Fruit fly (Drosophila melanogaster): Measurements from ENCODE around the gene ArgRS.

ArgRS gene

dm6 chrX:15866799-15867412 is 23.0 kb upstream of the ArgRS start (continued):
- TF ChIP-seq CG8765 (GFP tag; IDR thresholded peaks at IDR 0.05) (no peak), tna (GFP tag; IDR thresholded peaks at IDR 0.05; ENCODE audit: partially characterized antibody) (no peak), CG14860 (GFP tag; IDR thresholded peaks at IDR 0.05; ENCODE audit: partially characterized antibody) (no peak), hkb (optimal IDR thresholded peaks at IDR 0.05) (no peak), hkb (GFP tag; IDR thresholded peaks at IDR 0.05) (no peak), E2f2 (GFP tag; IDR thresholded peaks at IDR 0.05) (peak; percentile 82), Dp (GFP tag; optimal IDR thresholded peaks at IDR 0.05) (peak; percentile 74), stwl (tag; optimal IDR thresholded peaks at IDR 0.05) (peak; percentile 48), Bgb (GFP tag; IDR thresholded peaks at IDR 0.05; ENCODE audit: partially characterized antibody) (no peak; the same call in 1 of the 2 replicates), Ets97D (GFP tag; optimal IDR thresholded peaks at IDR 0.05) (peak; percentile 35), crol (GFP tag; IDR thresholded peaks at IDR 0.05) (no peak), CG34422 (GFP tag; IDR thresholded peaks at IDR 0.05) (no peak), CG2712 (tag; optimal IDR thresholded peaks at IDR 0.05) (peak; percentile 14), BEAF-32 (GFP tag; optimal IDR thresholded peaks at IDR 0.05) (peak; percentile 54), D (optimal IDR thresholded peaks at IDR 0.05) (no peak), D (GFP tag; optimal IDR thresholded peaks at IDR 0.05) (no peak), trem (tag; optimal IDR thresholded peaks at IDR 0.05) (peak; percentile 4), phol (tag; optimal IDR thresholded peaks at IDR 0.05) (no peak), CG2116 (GFP tag; optimal IDR thresholded peaks at IDR 0.05) (peak; percentile 97), CG4282 (GFP tag; optimal IDR thresholded peaks at IDR 0.05) (no peak), Xbp1 (GFP tag; optimal IDR thresholded peaks at IDR 0.05) (no peak), CG30020 (tag; optimal IDR thresholded peaks at IDR 0.05) (peak; percentile 62), CG2120 (GFP tag; optimal IDR thresholded peaks at IDR 0.05) (no peak), Meics (GFP tag; optimal IDR thresholded peaks at IDR 0.05) (no peak), CG11723 (GFP tag; optimal IDR thresholded peaks at IDR 0.05) (no peak), CG10431 (GFP tag; optimal IDR thresholded peaks at IDR 0.05) (no peak), ara (GFP tag; IDR thresholded peaks at IDR 0.05) (no peak), grn (GFP tag; optimal IDR thresholded peaks at IDR 0.05) (no peak), Myb (GFP tag; optimal IDR thresholded peaks at IDR 0.05) (no peak), kah (GFP tag; optimal IDR thresholded peaks at IDR 0.05) (no peak), Scr (GFP tag; IDR thresholded peaks at IDR 0.05; ENCODE audit: partially characterized antibody) (peak; percentile 50), Sry-δ (GFP tag; optimal IDR thresholded peaks at IDR 0.05) (peak; percentile 32), CG2199 (GFP tag; IDR thresholded peaks at IDR 0.05) (no peak), onecut (GFP tag; IDR thresholded peaks at IDR 0.05) (peak; percentile 8; the same call in 1 of the 2 replicates), CG12659 (GFP tag; optimal IDR thresholded peaks at IDR 0.05) (no peak), Dll (GFP tag; IDR thresholded peaks at IDR 0.05; ENCODE audit: partially characterized antibody) (peak; percentile 47; the same call in 2 of the 4 replicates), Sry-β (GFP tag; optimal IDR thresholded peaks at IDR 0.05) (no peak), nerfin-1 (tag; optimal IDR thresholded peaks at IDR 0.05) (no peak), sr (GFP tag; IDR thresholded peaks at IDR 0.05) (no peak), Chrac-16 (GFP tag; optimal IDR thresholded peaks at IDR 0.05) (no peak), toy (GFP tag; IDR thresholded peaks at IDR 0.05) (no peak), CG6683 (GFP tag; optimal IDR thresholded peaks at IDR 0.05) (no peak), Eip74EF (GFP tag; optimal IDR thresholded peaks at IDR 0.05) (no peak), Poxn (GFP tag; IDR thresholded peaks at IDR 0.05) (no peak), unc-4 (GFP tag; IDR thresholded peaks at IDR 0.05; ENCODE audit: partially characterized antibody) (0 out of 2 replicates have a peak, but pooled peaks have one; percentile 41), CG16813 (GFP tag; IDR thresholded peaks at IDR 0.05; ENCODE audit: partially characterized antibody) (no peak), Hmx (GFP tag; optimal IDR thresholded peaks at IDR 0.05) (no peak), scrt (GFP tag; optimal IDR thresholded peaks at IDR 0.05) (no peak), Sin3A (optimal IDR thresholded peaks at IDR 0.05) (no peak), CG11093 (GFP tag; IDR thresholded peaks at IDR 0.05) (no peak)
